Fruit fly (Drosophila melanogaster): ENCODE measurements around the gene CG14932.

- TF ChIP-seq EcR (GFP tag; optimal IDR thresholded peaks at IDR 0.05), result no peak
- no peak for TF ChIP-seq psq (optimal IDR thresholded peaks at IDR 0.05)
- TF ChIP-seq Dll (optimal IDR thresholded peaks at IDR 0.05), result no peak
Observed at dm6 chr2L:11806022-11806700, 16.4 kb downstream of the CG14932 start.
